Worm (Caenorhabditis elegans) whole organism, young adult: ENCODE results near the gene C50C3.1.

Experiments used
- D2030.7 ChIP-seq: fragments of 200-800 bp; sonication (Bioruptor generic); IDR thresholded peaks from 2 replicates; pipeline ENCODE4 v1.3.6; 2022; ENCODE audit warnings: missing genetic modification reagents, missing genetic modification characterization, missing compliant biosample characterization
- F10E7.11 ChIP-seq: sonication (generic microtip); optimal IDR thresholded peaks from 2 replicates; lab custom pipeline; 2017; ENCODE audit warnings: mild to moderate bottlenecking, missing genetic modification characterization, moderate library complexity, missing compliant biosample characterization
- F39B2.1 ChIP-seq: fragments of 200-800 bp; sonication (Bioruptor generic); IDR thresholded peaks from 2 replicates; pipeline ENCODE4 v1.3.6; 2022; ENCODE audit warnings: missing genetic modification reagents, missing genetic modification characterization, missing compliant biosample characterization
- F49E8.2 ChIP-seq: sonication (generic microtip); optimal IDR thresholded peaks from 3 replicates; lab custom pipeline; 2017; ENCODE audit warnings: missing genetic modification characterization, mild to moderate bottlenecking, missing compliant biosample characterization, antibody characterized with exemption, moderate library complexity; ENCODE audit not compliant: insufficient read depth
- K11D2.4 ChIP-seq: fragments of 200-800 bp; sonication (Bioruptor generic); IDR thresholded peaks from 2 replicates; pipeline ENCODE4 v1.3.6; 2022; ENCODE audit warnings: missing genetic modification reagents, missing genetic modification characterization, missing compliant biosample characterization
- T07F8.4 ChIP-seq: sonication (generic microtip); optimal IDR thresholded peaks from 2 replicates; lab custom pipeline; 2016; ENCODE audit warnings: mild to moderate bottlenecking, missing genetic modification characterization, moderate library complexity, missing compliant biosample characterization
- T26A5.8 ChIP-seq: sonication (generic microtip); optimal IDR thresholded peaks from 2 replicates; lab custom pipeline; 2016; ENCODE audit warnings: missing genetic modification characterization, missing compliant biosample characterization
- Y53G8AR.9 ChIP-seq: fragments of 200-800 bp; sonication (Bioruptor generic); conservative IDR thresholded peaks from 2 replicates; pipeline ENCODE4 v1.3.6; 2022; ENCODE audit warnings: missing genetic modification reagents, missing genetic modification characterization, missing compliant biosample characterization
- Y79H2A.3 ChIP-seq: fragments of 200-800 bp; sonication (Bioruptor generic); conservative IDR thresholded peaks from 2 replicates; pipeline ENCODE4 v1.3.6; 2022; ENCODE audit warnings: missing genetic modification reagents, missing genetic modification characterization, missing compliant biosample characterization
- Y95B8A.8 ChIP-seq: fragments of 200-800 bp; sonication (Bioruptor generic); IDR thresholded peaks from 2 replicates; pipeline ENCODE4 v1.3.6; 2022; ENCODE audit warnings: missing genetic modification reagents, missing genetic modification characterization, missing compliant biosample characterization
- ZK185.1 ChIP-seq: sonication (generic microtip); optimal IDR thresholded peaks from 2 replicates; lab custom pipeline; 2016; ENCODE audit warnings: mild to moderate bottlenecking, missing genetic modification characterization, missing compliant biosample characterization; ENCODE audit not compliant: poor library complexity, severe bottlenecking
- ama-1 ChIP-seq, 3 experiments: fragments of 150-350 bp in 1 of 3; sonication (generic microtip) in 2 of 3; optimal IDR thresholded peaks; 2 replicates each; lab custom pipeline; 2014 to 2018; ENCODE audit warnings: missing biosample characterization in 2 of 3, missing genetic modification characterization in 2 of 3, missing genetic modification reagents in 2 of 3
- aptf-3 ChIP-seq: fragments of 200-800 bp; sonication (Bioruptor generic); IDR thresholded peaks from 2 replicates; pipeline ENCODE4 v1.3.6; 2022; ENCODE audit warnings: missing genetic modification characterization, missing compliant biosample characterization
- bed-2 ChIP-seq: fragments of 200-800 bp; sonication (Bioruptor generic); IDR thresholded peaks from 2 replicates; pipeline ENCODE4 v1.3.6; 2022; ENCODE audit warnings: missing genetic modification reagents, missing genetic modification characterization, missing compliant biosample characterization
- cebp-2 ChIP-seq: fragments of 200-800 bp; sonication (Bioruptor generic); IDR thresholded peaks from 2 replicates; pipeline ENCODE4 v1.3.6; 2022; ENCODE audit warnings: missing genetic modification characterization, missing compliant biosample characterization
- chd-7 ChIP-seq: sonication (generic microtip); optimal IDR thresholded peaks from 2 replicates; lab custom pipeline; 2016; ENCODE audit warnings: mild to moderate bottlenecking, missing genetic modification characterization, moderate library complexity, missing compliant biosample characterization
- dpl-1 ChIP-seq: fragments of 150-350 bp; optimal IDR thresholded peaks from 2 replicates; lab custom pipeline; 2014; ENCODE audit warnings: missing biosample characterization, missing genetic modification reagents, missing genetic modification characterization
- egl-18 ChIP-seq: fragments of 200-800 bp; sonication (Bioruptor generic); IDR thresholded peaks from 2 replicates; pipeline ENCODE4 v1.3.6; 2022; ENCODE audit warnings: missing genetic modification reagents, missing genetic modification characterization, missing compliant biosample characterization
- hlh-12 ChIP-seq: sonication (generic microtip); optimal IDR thresholded peaks from 2 replicates; lab custom pipeline; 2016; ENCODE audit warnings: missing genetic modification characterization, missing compliant biosample characterization
- hsf-1 ChIP-seq: fragments of 200-800 bp; sonication (Bioruptor generic); IDR thresholded peaks from 2 replicates; pipeline ENCODE4 v1.3.6; 2022; ENCODE audit warnings: missing genetic modification reagents, missing genetic modification characterization, missing compliant biosample characterization
- let-526 ChIP-seq: fragments of 200-800 bp; sonication (Bioruptor generic); IDR thresholded peaks from 2 replicates; pipeline ENCODE4 v1.3.6; 2022; ENCODE audit warnings: missing genetic modification reagents, missing genetic modification characterization, missing compliant biosample characterization
- lir-1 ChIP-seq: fragments of 200-800 bp; sonication (Bioruptor generic); conservative IDR thresholded peaks from 2 replicates; pipeline ENCODE4 v1.3.6; 2022; ENCODE audit warnings: missing genetic modification reagents, missing genetic modification characterization, missing compliant biosample characterization
- madf-3 ChIP-seq: fragments of 200-800 bp; sonication (Bioruptor generic); IDR thresholded peaks from 2 replicates; pipeline ENCODE4 v1.3.6; 2022; ENCODE audit warnings: missing genetic modification reagents, missing genetic modification characterization, missing compliant biosample characterization
- madf-6 ChIP-seq: fragments of 200-800 bp; sonication (Bioruptor generic); IDR thresholded peaks from 2 replicates; pipeline ENCODE4 v1.3.6; 2022; ENCODE audit warnings: missing genetic modification reagents, missing genetic modification characterization, missing compliant biosample characterization
- madf-8 ChIP-seq: fragments of 200-800 bp; sonication (Bioruptor generic); conservative IDR thresholded peaks from 2 replicates; pipeline ENCODE4 v1.3.6; 2022; ENCODE audit warnings: missing genetic modification reagents, missing genetic modification characterization, missing compliant biosample characterization
- mes-4 ChIP-seq: sonication (generic microtip); optimal IDR thresholded peaks from 2 replicates; lab custom pipeline; 2016; ENCODE audit warnings: missing genotype, missing genetic modification characterization, missing compliant biosample characterization
- nhr-179 ChIP-seq: sonication (generic microtip); optimal IDR thresholded peaks from 2 replicates; lab custom pipeline; 2016; ENCODE audit warnings: mild to moderate bottlenecking, missing genetic modification characterization, missing compliant biosample characterization
- rcor-1 ChIP-seq: fragments of 200-800 bp; sonication (Bioruptor generic); IDR thresholded peaks from 2 replicates; pipeline ENCODE4 v1.3.6; 2022; ENCODE audit warnings: missing genetic modification reagents, missing genetic modification characterization, missing compliant biosample characterization
- snpc-1.1 ChIP-seq: sonication (generic microtip); optimal IDR thresholded peaks from 2 replicates; lab custom pipeline; 2017; ENCODE audit warnings: missing genetic modification characterization, mild to moderate bottlenecking, missing compliant biosample characterization, antibody characterized with exemption, moderate library complexity, missing genotype, missing genetic modification reagents; ENCODE audit not compliant: insufficient read depth
- sptf-2 ChIP-seq: fragments of 200-800 bp; sonication (Bioruptor generic); optimal IDR thresholded peaks from 2 replicates; lab custom pipeline; 2018; ENCODE audit warnings: mild to moderate bottlenecking, missing genetic modification characterization, missing compliant biosample characterization
- tbp1 ChIP-seq: fragments of 200-800 bp; sonication (Bioruptor generic); optimal IDR thresholded peaks from 2 replicates; lab custom pipeline; 2018; ENCODE audit warnings: mild to moderate bottlenecking, missing genetic modification characterization, missing compliant biosample characterization
- tlf-1 ChIP-seq: fragments of 200-800 bp; sonication (Bioruptor generic); optimal IDR thresholded peaks from 2 replicates; lab custom pipeline; 2018; ENCODE audit warnings: mild to moderate bottlenecking, missing genetic modification characterization, missing compliant biosample characterization
- zim-3 ChIP-seq: sonication (generic microtip); optimal IDR thresholded peaks from 2 replicates; lab custom pipeline; 2017; ENCODE audit warnings: mild to moderate bottlenecking, missing genetic modification characterization, moderate library complexity, missing compliant biosample characterization
- ztf-22 ChIP-seq: fragments of 200-800 bp; sonication (Bioruptor generic); optimal IDR thresholded peaks from 2 replicates; lab custom pipeline; 2018; ENCODE audit warnings: mild to moderate bottlenecking, missing genetic modification characterization, moderate library complexity, missing compliant biosample characterization
- ztf-26 ChIP-seq: sonication (generic microtip); optimal IDR thresholded peaks from 2 replicates; lab custom pipeline; 2017; ENCODE audit warnings: missing genetic modification characterization, missing compliant biosample characterization
- ztf-28 ChIP-seq: fragments of 200-800 bp; sonication (Bioruptor generic); IDR thresholded peaks from 2 replicates; pipeline ENCODE4 v1.3.6; 2022; ENCODE audit warnings: missing genetic modification reagents, missing genetic modification characterization, missing compliant biosample characterization

C50C3.1 gene

ce11 chrIII:8172609-8173133, 19.1 kb upstream of the C50C3.1 start (continued):
- TF ChIP-seq ztf-26 (no peak), T07F8.4 (no peak), snpc-1.1 (no peak), ztf-22 (no peak), Y53G8AR.9 (GFP tag; lab: Robert Waterston, UW) (no peak), egl-18 (GFP tag; lab: Robert Waterston, UW) (no peak), K11D2.4 (GFP tag; lab: Robert Waterston, UW) (no peak), ama-1 (optimal IDR thresholded peaks at IDR 0.05; lab: Kevin White, UChicago) (no peak), ama-1 (GFP tag; optimal IDR thresholded peaks at IDR 0.05; lab: Kevin White, UChicago) (peak in 1 of 2 experiments; percentile 56), ZK185.1 (no peak), ztf-28 (GFP tag; lab: Robert Waterston, UW) (no peak)

- TF ChIP-seq aptf-3 = no peak
- no peak for TF ChIP-seq egl-18 (GFP tag; lab: Robert Waterston, UW)
- TF ChIP-seq tlf-1 = no peak
- no peak for TF ChIP-seq F39B2.1
- no peak for TF ChIP-seq mes-4 (tag; lab: Kevin White, UChicago)
- TF ChIP-seq madf-6 (GFP tag; lab: Robert Waterston, UW) = no peak
- no peak for TF ChIP-seq chd-7 (tag; lab: Kevin White, UChicago)
- TF ChIP-seq tbp1 = no peak
- TF ChIP-seq hsf-1 (GFP tag; lab: Robert Waterston, UW) = no peak
- TF ChIP-seq madf-3 = no peak
- no peak for TF ChIP-seq zim-3 (tag; lab: Kevin White, UChicago)
- TF ChIP-seq F10E7.11 (tag; lab: Kevin White, UChicago) = no peak
These were observed 16.5 kb upstream of the C50C3.1 start for ce11 chrIII:8175263-8175662.

- TF ChIP-seq nhr-179 (tag; lab: Kevin White, UChicago) (no peak), sptf-2 (GFP tag; lab: Kevin White, UChicago) (no peak), dpl-1 (GFP tag; lab: Kevin White, UChicago) (no peak), madf-8 (GFP tag; lab: Robert Waterston, UW) (no peak), lir-1 (GFP tag; lab: Robert Waterston, UW) (no peak), Y79H2A.3 (GFP tag; lab: Robert Waterston, UW) (no peak), bed-2 (no peak), mes-4 (tag; lab: Kevin White, UChicago) (no peak), let-526 (GFP tag; lab: Robert Waterston, UW) (no peak), D2030.7 (GFP tag; lab: Robert Waterston, UW) (no peak), T26A5.8 (tag; lab: Kevin White, UChicago) (no peak), ztf-22 (no peak), hlh-12 (no peak), F49E8.2 (tag; lab: Kevin White, UChicago) (no peak), rcor-1 (GFP tag; lab: Robert Waterston, UW) (no peak), Y53G8AR.9 (GFP tag; lab: Robert Waterston, UW) (no peak), cebp-2 (no peak), Y95B8A.8 (GFP tag; lab: Robert Waterston, UW) (no peak)
These were observed 15.5 kb upstream of the C50C3.1 start, which contains the start of gene C50C3.12 for ce11 chrIII:8176265-8176664. Gene C50C3.12 (plus strand): TSS chrIII:8176565.
